Worm (Caenorhabditis elegans): ENCODE measurements around the gene F53F4.4.
A peak's percentile ranks its signal among the peaks of the same experiment; 100 is the strongest.

Gene F53F4.4

DNA sequence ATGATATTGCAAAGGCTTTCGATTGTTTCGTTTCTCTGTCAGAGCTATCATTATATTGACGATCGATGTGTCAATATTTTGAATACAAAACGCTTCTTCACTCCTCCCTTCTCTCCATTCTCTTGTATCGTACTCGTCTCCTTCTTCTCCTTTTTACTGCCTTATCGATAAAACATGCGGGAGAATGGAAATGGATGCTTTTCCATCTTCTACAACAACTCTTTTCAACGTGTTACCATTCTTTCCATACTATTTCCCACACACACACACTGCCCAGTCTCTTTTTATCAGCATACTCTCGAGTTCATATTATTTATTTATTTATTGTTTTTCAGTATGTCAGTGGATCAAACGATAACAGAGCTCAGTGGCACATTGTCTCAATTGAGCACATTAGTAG, 14.5 kb upstream of the F53F4.4 start, which contains the start of gene C50B8.6 (continued):
- TF ChIP-seq spr-3 (GFP tag; optimal IDR thresholded peaks at IDR 0.05) = no peak
- peak; percentile 91 for TF ChIP-seq pqm-1 (tag; optimal IDR thresholded peaks at IDR 0.05)
- no peak for TF ChIP-seq Y105C5A.15 (GFP tag; IDR thresholded peaks at IDR 0.05)
- TF ChIP-seq nhr-28 (tag; optimal IDR thresholded peaks at IDR 0.05) = peak; percentile 50
- TF ChIP-seq mxl-3 (GFP tag; optimal IDR thresholded peaks at IDR 0.05) = peak; percentile 26

DNA sequence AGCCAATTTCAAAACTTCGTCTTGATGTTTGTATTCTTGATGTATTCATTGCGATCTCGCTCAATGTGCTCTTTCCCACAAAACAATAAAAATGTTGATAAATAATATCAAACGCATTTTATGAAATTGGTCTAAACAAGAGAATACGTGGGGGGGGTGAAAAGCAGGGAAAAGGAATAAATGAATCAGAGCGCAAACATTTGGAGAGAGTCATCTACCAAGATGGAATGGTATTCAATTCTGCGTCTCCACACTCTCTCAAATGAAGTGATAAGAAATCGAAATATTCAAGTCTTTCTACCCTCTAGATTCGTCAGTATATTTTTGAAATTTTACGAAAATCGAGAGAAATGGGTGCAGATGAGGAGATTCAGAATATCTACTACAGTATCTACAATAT, 12.5 kb upstream of the F53F4.4 start, which contains the start of gene C50B8.5:
Gene C50B8.5, plus strand, starts transcription at position 273 of the 400 bp plus-strand sequence.
- TF ChIP-seq nhr-10 (tag; optimal IDR thresholded peaks at IDR 0.05) (no peak), dmd-6 (GFP tag; IDR thresholded peaks at IDR 0.05) (peak; percentile 8; the same call in 1 of the 2 replicates), nhr-77 (tag; optimal IDR thresholded peaks at IDR 0.05) (no peak), pqm-1 (tag; optimal IDR thresholded peaks at IDR 0.05) (peak; percentile 63), unc-62 (GFP tag; optimal IDR thresholded peaks at IDR 0.05 in 1 of 2) (peak in 1 of 2 experiments; percentile 85), unc-62 (tag; optimal IDR thresholded peaks at IDR 0.05) (no peak), ceh-44 (GFP tag; IDR thresholded peaks at IDR 0.05) (no peak), nhr-41 (GFP tag; IDR thresholded peaks at IDR 0.05) (no peak), dve-1 (tag; optimal IDR thresholded peaks at IDR 0.05; ENCODE audit: insufficient read depth) (peak; percentile 65), duxl-1 (tag; optimal IDR thresholded peaks at IDR 0.05; ENCODE audit: poor library complexity) (peak; percentile 0), daf-16 (GFP tag; optimal IDR thresholded peaks at IDR 0.05) (no peak), daf-16 (tag; optimal IDR thresholded peaks at IDR 0.05) (peak; percentile 70), hlh-11 (tag; optimal IDR thresholded peaks at IDR 0.05) (no peak), spr-3 (GFP tag; optimal IDR thresholded peaks at IDR 0.05) (no peak), mep-1 (tag; optimal IDR thresholded peaks at IDR 0.05) (peak; percentile 8), nhr-6 (tag; optimal IDR thresholded peaks at IDR 0.05) (peak; percentile 88), mes-2 (tag; optimal IDR thresholded peaks at IDR 0.05; ENCODE audit: poor library complexity, severe bottlenecking) (peak; percentile 53), gei-8 (GFP tag; optimal IDR thresholded peaks at IDR 0.05) (no peak)

ce11 chrV:13584484-13584883, 8.7 kb upstream of the F53F4.4 start, which contains the start of gene F53F4.1:
Gene F53F4.1, plus strand, starts transcription at chrV:13584784.
- TF ChIP-seq R02D3.7 (tag; optimal IDR thresholded peaks at IDR 0.05) (no peak), lsy-2 (tag; optimal IDR thresholded peaks at IDR 0.05) (no peak), nhr-237 (tag; optimal IDR thresholded peaks at IDR 0.05) (no peak), dmd-6 (GFP tag; IDR thresholded peaks at IDR 0.05) (no peak), lin-39 (tag; optimal IDR thresholded peaks at IDR 0.05) (no peak), ZK546.5 (tag; optimal IDR thresholded peaks at IDR 0.05) (no peak), dmd-9 (GFP tag; IDR thresholded peaks at IDR 0.05) (no peak), nhr-41 (GFP tag; IDR thresholded peaks at IDR 0.05) (no peak), lin-1 (GFP tag; IDR thresholded peaks at IDR 0.05) (no peak), nhr-42 (GFP tag; IDR thresholded peaks at IDR 0.05) (no peak), arid-1 (GFP tag; conservative IDR thresholded peaks at IDR 0.05) (no peak), unc-62 (GFP tag; optimal IDR thresholded peaks at IDR 0.05 in 1 of 2) (no peak), unc-62 (tag; optimal IDR thresholded peaks at IDR 0.05) (no peak), nhr-111 (GFP tag; optimal IDR thresholded peaks at IDR 0.05) (no peak)

ce11 chrV:13587902-13588301, 5.3 kb upstream of the F53F4.4 start, which contains the start of gene F53F4.17:
Gene F53F4.17, plus strand, starts transcription at chrV:13588202.
- TF ChIP-seq ceh-62 (tag; optimal IDR thresholded peaks at IDR 0.05) (no peak), fos-1 (tag; optimal IDR thresholded peaks at IDR 0.05) (no peak), F10B5.3 (tag; optimal IDR thresholded peaks at IDR 0.05) (no peak), snpc-1.2 (GFP tag; IDR thresholded peaks at IDR 0.05) (no peak), skn-1 (tag; optimal IDR thresholded peaks at IDR 0.05) (no peak), nhr-25 (tag; optimal IDR thresholded peaks at IDR 0.05; ENCODE audit: borderline replicate concordance, insufficient read depth) (no peak), egl-43 (GFP tag; IDR thresholded peaks at IDR 0.05) (no peak), pha-4 (GFP tag; IDR thresholded peaks at IDR 0.05) (no peak), pha-4 (tag; optimal IDR thresholded peaks at IDR 0.05) (no peak), F37D6.2 (tag; optimal IDR thresholded peaks at IDR 0.05) (no peak), dmd-9 (GFP tag; IDR thresholded peaks at IDR 0.05) (no peak), nhr-111 (GFP tag; optimal IDR thresholded peaks at IDR 0.05) (no peak), nhr-237 (tag; optimal IDR thresholded peaks at IDR 0.05) (no peak), hif-1 (tag; optimal IDR thresholded peaks at IDR 0.05) (no peak), daf-8 (GFP tag; IDR thresholded peaks at IDR 0.05) (no peak), tra-1 (GFP tag; IDR thresholded peaks at IDR 0.05) (no peak)
